Worm (Caenorhabditis elegans): ENCODE measurements around the gene fip-7.
A peak's percentile ranks its signal among the peaks of the same experiment; 100 is the strongest.
"Not testable (repeated sequence)": the region's sequence is repeated elsewhere in the genome, so short reads cannot be mapped to it uniquely, and the experiment has no call there.

Gene fip-7

ce11 chrIV:16664020-16664419, 38.0 kb downstream of the fip-7 start, which contains the start of gene sta-1:
sta-1 (plus strand) TSS chrIV:16664320.
- not testable (repeated sequence) for TF ChIP-seq T20F7.1 (GFP tag; optimal IDR thresholded peaks at IDR 0.05); lin-15B (tag; optimal IDR thresholded peaks at IDR 0.05); madf-5 (GFP tag; IDR thresholded peaks at IDR 0.05)

DNA sequence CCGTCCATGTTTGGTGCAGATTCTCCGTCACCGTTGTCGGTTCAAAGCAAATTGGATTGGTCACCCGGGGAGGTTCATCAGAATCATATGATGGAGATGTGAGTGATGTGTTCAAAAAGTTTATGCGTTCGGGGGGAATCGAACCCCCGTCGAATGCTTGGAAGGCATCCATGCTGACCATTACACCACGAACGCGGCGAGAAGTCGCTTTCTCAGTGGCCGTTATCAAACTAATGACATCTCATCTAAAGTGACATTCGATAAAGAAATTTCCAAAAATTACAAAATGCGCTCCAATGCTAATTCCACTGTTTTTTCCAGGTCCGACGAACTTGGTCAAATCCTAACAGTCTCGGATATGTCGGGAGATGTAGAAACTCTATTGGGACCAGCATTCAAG, 44.7 kb downstream of the fip-7 start:
- 0 out of 2 replicates have a peak, but pooled peaks have one; percentile 26 for TF ChIP-seq arid-1 (GFP tag; conservative IDR thresholded peaks at IDR 0.05)
- TF ChIP-seq lin-38 (GFP tag; IDR thresholded peaks at IDR 0.05): peak; percentile 48
- peak; percentile 97 for TF ChIP-seq snpc-1.2 (GFP tag; IDR thresholded peaks at IDR 0.05)
